Worm (Caenorhabditis elegans) whole organism, L1 larva: ENCODE data around the gene Y19D2B.1.
"Not testable (repeated sequence)": the region's sequence is repeated elsewhere in the genome, so short reads cannot be mapped to it uniquely, and the experiment has no call there.

Experiments
- C04F5.9 ChIP-seq: sonication (generic microtip); optimal IDR thresholded peaks from 2 replicates; lab custom pipeline; 2016; ENCODE audit warnings: missing genetic modification characterization, missing compliant biosample characterization
- aha-1 ChIP-seq: fragments of 150-350 bp; optimal IDR thresholded peaks from 2 replicates; lab custom pipeline; 2014; ENCODE audit warnings: missing biosample characterization, missing genetic modification characterization
- alr-1 ChIP-seq: fragments of 200-800 bp; sonication (Bioruptor generic); optimal IDR thresholded peaks from 2 replicates; lab custom pipeline; 2018; ENCODE audit warnings: borderline replicate concordance, mild to moderate bottlenecking, missing genetic modification characterization, missing compliant biosample characterization
- aly-2 ChIP-seq: fragments of 150-350 bp; optimal IDR thresholded peaks from 2 replicates; lab custom pipeline; 2014; ENCODE audit warnings: missing biosample characterization, missing genetic modification characterization
- blmp-1 ChIP-seq: fragments of 150-350 bp; optimal IDR thresholded peaks from 2 replicates; lab custom pipeline; 2014; ENCODE audit warnings: missing biosample characterization, missing genetic modification characterization
- ceh-82 ChIP-seq, 3 experiments: fragments of 150-350 bp in 1 of 3; sonication (generic microtip) in 2 of 3; optimal IDR thresholded peaks; 2 replicates each; lab custom pipeline; 2014 to 2017; ENCODE audit warnings: missing biosample characterization in 3 of 3, missing genetic modification characterization in 3 of 3
- ceh-88 ChIP-seq: fragments of 200-800 bp; sonication (Bioruptor generic); IDR thresholded peaks from 2 replicates; pipeline ENCODE4 v1.3.6; 2022; ENCODE audit warnings: missing genetic modification characterization, missing compliant biosample characterization
- ces-1 ChIP-seq: fragments of 150-350 bp; optimal IDR thresholded peaks from 2 replicates; lab custom pipeline; 2014; ENCODE audit warnings: missing biosample characterization, missing genetic modification reagents, missing genetic modification characterization
- dpl-1 ChIP-seq, 3 experiments: fragments of 150-350 bp in 2 of 3; sonication (generic microtip) in 1 of 3; optimal IDR thresholded peaks; 2 replicates each; lab custom pipeline; 2014 to 2017; ENCODE audit warnings: missing biosample characterization in 3 of 3, missing genetic modification characterization in 3 of 3, missing genetic modification reagents in 3 of 3
- efl-3 ChIP-seq: fragments of 200-800 bp; sonication (Bioruptor generic); optimal IDR thresholded peaks from 2 replicates; lab custom pipeline; 2018; ENCODE audit warnings: mild to moderate bottlenecking, missing genetic modification characterization, missing compliant biosample characterization
- egl-13 ChIP-seq: sonication (generic microtip); optimal IDR thresholded peaks from 2 replicates; lab custom pipeline; 2016; ENCODE audit warnings: missing genotype, missing genetic modification reagents, missing genetic modification characterization, missing compliant biosample characterization
- elt-2 ChIP-seq: sonication (generic microtip); optimal IDR thresholded peaks from 2 replicates; lab custom pipeline; 2016; ENCODE audit warnings: missing genetic modification characterization, mild to moderate bottlenecking, inconsistent platforms, missing compliant biosample characterization, missing genetic modification reagents
- elt-3 ChIP-seq, 6 experiments: fragments of 150-350 bp in 1 of 6; sonication (generic microtip); optimal IDR thresholded peaks; 2 replicates each; lab custom pipeline; 2017 to 2018; ENCODE audit warnings: missing biosample characterization in 6 of 6, missing genetic modification characterization in 6 of 6, inconsistent platforms in 1 of 6
- fkh-4 ChIP-seq: sonication (generic microtip); optimal IDR thresholded peaks from 2 replicates; lab custom pipeline; 2016; ENCODE audit warnings: missing compliant biosample characterization, missing genetic modification characterization, borderline replicate concordance
- fos-1 ChIP-seq: fragments of 150-350 bp; optimal IDR thresholded peaks from 2 replicates; lab custom pipeline; 2014; ENCODE audit warnings: missing biosample characterization, missing genetic modification characterization
- hpl-2 ChIP-seq: fragments of 150-350 bp; optimal IDR thresholded peaks from 2 replicates; lab custom pipeline; 2014; ENCODE audit warnings: missing biosample characterization, missing genetic modification reagents, missing genetic modification characterization
- jun-1 ChIP-seq: fragments of 150-350 bp; optimal IDR thresholded peaks from 2 replicates; lab custom pipeline; 2014; ENCODE audit warnings: missing biosample characterization, missing genetic modification reagents, missing genetic modification characterization
- lin-14 ChIP-seq: fragments of 200-800 bp; sonication (Bioruptor generic); optimal IDR thresholded peaks from 2 replicates; lab custom pipeline; 2018; ENCODE audit warnings: mild to moderate bottlenecking, missing genetic modification characterization, moderate library complexity, missing compliant biosample characterization
- lin-39 ChIP-seq: fragments of 150-350 bp; optimal IDR thresholded peaks from 2 replicates; lab custom pipeline; 2014; ENCODE audit warnings: missing biosample characterization, missing genetic modification reagents, missing genetic modification characterization
- mef-2 ChIP-seq: fragments of 150-350 bp; optimal IDR thresholded peaks from 2 replicates; lab custom pipeline; 2014; ENCODE audit warnings: missing biosample characterization, missing genetic modification characterization
- mep-1 ChIP-seq: fragments of 150-350 bp; optimal IDR thresholded peaks from 2 replicates; lab custom pipeline; 2014; ENCODE audit warnings: missing biosample characterization, missing genetic modification characterization
- nhr-19 ChIP-seq: fragments of 200-800 bp; sonication (Bioruptor generic); conservative IDR thresholded peaks from 2 replicates; pipeline ENCODE4 v1.3.6; 2022; ENCODE audit warnings: missing genetic modification characterization, missing compliant biosample characterization
- nhr-28 ChIP-seq: fragments of 150-350 bp; optimal IDR thresholded peaks from 2 replicates; lab custom pipeline; 2014; ENCODE audit warnings: missing biosample characterization, missing genetic modification characterization
- pqm-1 ChIP-seq: sonication (generic microtip); optimal IDR thresholded peaks from 3 replicates; lab custom pipeline; 2017; ENCODE audit warnings: missing biosample characterization, missing genetic modification characterization
- skn-1 ChIP-seq: fragments of 150-350 bp; optimal IDR thresholded peaks from 2 replicates; lab custom pipeline; 2014; ENCODE audit warnings: missing biosample characterization, missing genetic modification characterization
- snu-23 ChIP-seq: sonication (generic microtip); optimal IDR thresholded peaks from 2 replicates; lab custom pipeline; 2016; ENCODE audit warnings: missing genetic modification characterization, missing compliant biosample characterization
- sptf-1 ChIP-seq: fragments of 150-350 bp; optimal IDR thresholded peaks from 2 replicates; lab custom pipeline; 2014; ENCODE audit warnings: missing biosample characterization, missing genetic modification characterization
- sup-37 ChIP-seq: fragments of 200-800 bp; sonication (Bioruptor generic); optimal IDR thresholded peaks from 2 replicates; lab custom pipeline; 2018; ENCODE audit warnings: mild to moderate bottlenecking, missing genetic modification characterization, missing compliant biosample characterization
- swsn-7 ChIP-seq: sonication (generic microtip); optimal IDR thresholded peaks from 2 replicates; lab custom pipeline; 2016; ENCODE audit warnings: missing genetic modification characterization, missing compliant biosample characterization
- unc-30 ChIP-seq: sonication (generic microtip); optimal IDR thresholded peaks from 2 replicates; lab custom pipeline; 2017; ENCODE audit warnings: missing biosample characterization, missing genetic modification characterization
- unc-62 ChIP-seq: fragments of 150-350 bp; optimal IDR thresholded peaks from 2 replicates; lab custom pipeline; 2014; ENCODE audit warnings: missing biosample characterization, missing genetic modification reagents, missing genetic modification characterization
- unc-98 ChIP-seq: fragments of 200-800 bp; sonication (Bioruptor generic); IDR thresholded peaks from 2 replicates; pipeline ENCODE4 v1.3.6; 2022; ENCODE audit warnings: missing genetic modification characterization, missing compliant biosample characterization
- xbp-1 ChIP-seq: sonication (generic microtip); optimal IDR thresholded peaks from 2 replicates; lab custom pipeline; 2016; ENCODE audit warnings: missing genetic modification characterization, missing compliant biosample characterization
- zag-1 ChIP-seq: fragments of 150-350 bp; optimal IDR thresholded peaks from 2 replicates; lab custom pipeline; 2014; ENCODE audit warnings: missing biosample characterization, missing genetic modification characterization
- zip-4 ChIP-seq: fragments of 200-800 bp; sonication (Bioruptor generic); optimal IDR thresholded peaks from 2 replicates; lab custom pipeline; 2018; ENCODE audit warnings: mild to moderate bottlenecking, missing genetic modification characterization, moderate library complexity, missing compliant biosample characterization

Gene Y19D2B.1

DNA sequence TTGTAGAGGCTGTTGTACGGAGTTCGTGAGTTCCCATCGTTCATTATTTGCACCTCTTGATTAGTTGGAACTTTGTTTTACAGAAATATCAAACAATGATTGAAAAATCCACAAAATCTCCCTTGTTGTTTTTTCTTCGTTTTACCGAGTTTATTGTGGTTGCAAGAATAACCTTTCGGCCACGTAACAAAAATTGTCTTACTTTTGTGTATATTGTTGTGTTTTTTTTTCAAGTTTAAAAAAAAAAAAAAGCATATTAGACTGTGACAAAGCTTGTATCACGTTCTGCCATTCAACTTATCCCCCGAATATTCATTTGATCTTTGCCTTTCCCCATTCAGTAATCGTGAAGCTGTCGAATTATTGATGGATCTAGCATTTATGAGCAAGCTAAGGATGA is 5.6 kb downstream of the Y19D2B.1 start, which contains the start of gene F44F4.10:
F44F4.10 (minus strand) TSS at position 101 of the 400 bp plus-strand sequence.
- TF ChIP-seq unc-30 = no peak
- no peak for TF ChIP-seq pqm-1 (tag; lab: Kevin White, UChicago)
- TF ChIP-seq unc-98 = no peak
- no peak for TF ChIP-seq dpl-1 (GFP tag; optimal IDR thresholded peaks at IDR 0.05; lab: Kevin White, UChicago)
- TF ChIP-seq sup-37 = no peak
- no peak for TF ChIP-seq ceh-82 (tag; optimal IDR thresholded peaks at IDR 0.05; lab: Kevin White, UChicago)
- TF ChIP-seq, all 84 proteins: peak for 0

DNA sequence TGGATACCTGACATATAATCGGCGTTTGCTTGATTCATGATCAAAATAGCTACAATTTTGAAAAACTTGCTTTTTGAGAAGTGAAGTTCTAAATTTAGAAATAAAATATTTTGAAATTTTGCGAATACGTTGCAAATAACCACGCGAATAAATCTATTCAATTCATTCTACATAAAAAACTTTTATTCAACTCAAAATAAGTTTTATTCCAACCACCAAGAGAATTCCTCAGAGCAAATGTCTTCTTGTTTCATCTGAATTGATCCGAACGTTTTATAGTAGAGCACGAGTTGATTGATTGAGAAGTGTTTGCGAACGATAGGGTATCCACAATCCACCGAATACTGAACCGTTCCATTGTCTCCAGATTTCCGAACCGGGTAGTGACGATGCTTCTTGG is 7.0 kb downstream of the Y19D2B.1 start, which contains the start of gene F44F4.9:
F44F4.9 (minus strand) TSS at position 101 of the 400 bp plus-strand sequence.
- no peak for TF ChIP-seq aly-2

DNA sequence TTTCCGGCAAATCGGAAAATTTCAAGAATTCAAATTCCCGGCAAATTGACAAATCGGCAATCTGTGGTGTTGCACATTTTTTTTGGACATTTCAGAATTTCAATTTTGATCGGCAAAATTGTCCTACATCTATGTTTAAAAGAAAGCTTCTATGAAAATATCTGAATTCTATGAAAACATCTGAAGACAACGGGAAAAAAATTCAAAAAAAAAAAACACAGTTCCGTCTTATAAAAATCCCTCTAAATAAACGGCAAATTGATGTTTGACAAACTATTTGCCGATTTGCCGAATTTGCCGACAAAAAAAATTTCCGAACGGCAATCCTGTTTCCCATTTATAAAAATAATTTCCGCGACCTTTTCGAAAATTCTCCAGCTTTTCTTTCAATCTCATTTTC is 8.4 kb downstream of the Y19D2B.1 start, which contains the start of gene F44F4.15:
F44F4.15 (plus strand) TSS at position 301 of the 400 bp plus-strand sequence.
- no peak for TF ChIP-seq nhr-19
- no peak for TF ChIP-seq fos-1
- no peak for TF ChIP-seq zip-4
- no peak for TF ChIP-seq mep-1 (tag; lab: Kevin White, UChicago)
- no peak for TF ChIP-seq skn-1 (tag; lab: Kevin White, UChicago)
- no peak for TF ChIP-seq swsn-7 (tag; lab: Kevin White, UChicago)
- TF ChIP-seq fkh-4 = no peak
- TF ChIP-seq snu-23 (GFP tag; lab: Kevin White, UChicago) = no peak
- TF ChIP-seq xbp-1 (tag; lab: Kevin White, UChicago) = no peak
- no peak for TF ChIP-seq nhr-28 (tag; lab: Kevin White, UChicago)
- TF ChIP-seq zag-1 = no peak
- TF ChIP-seq aha-1 (tag; lab: Kevin White, UChicago) = no peak
- no peak for TF ChIP-seq C04F5.9 (tag; lab: Kevin White, UChicago)
- no peak for TF ChIP-seq lin-14 (GFP tag; lab: Kevin White, UChicago)

DNA sequence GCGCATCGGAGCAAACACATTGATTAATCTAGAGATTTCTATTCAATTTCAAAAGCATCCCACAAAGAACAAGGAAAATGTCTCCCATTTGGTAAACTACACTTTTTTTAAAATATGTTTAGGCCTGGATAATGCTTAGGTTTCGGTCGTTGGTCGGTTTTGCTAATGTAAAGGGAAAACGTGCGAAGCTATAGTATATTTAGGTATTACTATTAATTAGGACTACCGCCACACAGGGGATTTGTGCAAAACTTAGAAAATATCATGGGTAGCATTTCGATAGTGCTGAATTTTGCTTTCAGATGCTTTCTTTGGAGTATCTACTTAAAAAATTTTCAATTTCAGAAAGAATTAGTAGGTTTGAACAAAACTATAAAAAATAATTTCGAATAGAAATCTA is 9.8 kb downstream of the Y19D2B.1 start:
- TF ChIP-seq efl-3 (GFP tag; lab: Kevin White, UChicago) = no peak
- TF ChIP-seq, all 84 proteins: peak for 0

DNA sequence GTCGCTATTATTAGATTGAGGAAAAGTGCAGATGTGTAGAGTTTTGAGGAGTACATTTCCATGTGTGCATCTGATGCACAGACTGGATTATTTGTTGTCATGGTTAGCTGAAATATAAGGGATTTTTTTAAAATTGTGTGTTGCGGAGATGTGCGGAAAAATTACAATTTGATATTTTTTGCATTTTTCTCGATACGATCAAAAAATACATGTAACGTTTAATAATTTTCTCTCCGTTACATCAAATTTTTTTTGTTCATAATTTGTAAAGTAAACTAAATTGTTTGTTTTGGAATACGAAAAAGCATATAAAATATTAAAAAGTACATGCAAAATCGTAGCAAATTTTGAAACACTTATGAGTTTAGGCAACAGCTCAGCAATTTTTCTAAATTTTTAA is 12.6 kb downstream of the Y19D2B.1 start, which contains the start of gene sra-11:
sra-11 (minus strand) TSS at position 101 of the 400 bp plus-strand sequence.
- TF ChIP-seq elt-2 (tag; lab: Kevin White, UChicago) = no peak
- TF ChIP-seq sptf-1 (tag; lab: Kevin White, UChicago) = no peak
- no peak for TF ChIP-seq alr-1 (tag; lab: Kevin White, UChicago)
- no peak for TF ChIP-seq fkh-4
- TF ChIP-seq mef-2 (tag; lab: Kevin White, UChicago) = no peak
- no peak for TF ChIP-seq hpl-2 (GFP tag; lab: Kevin White, UChicago)
- no peak for TF ChIP-seq unc-62 (GFP tag; lab: Kevin White, UChicago)
- TF ChIP-seq ceh-88 (GFP tag; lab: Robert Waterston, UW) = no peak
- TF ChIP-seq blmp-1 = no peak
- TF ChIP-seq C04F5.9 (tag; lab: Kevin White, UChicago) = no peak
- TF ChIP-seq lin-39 (tag; lab: Kevin White, UChicago) = no peak
- TF ChIP-seq xbp-1 (tag; lab: Kevin White, UChicago) = no peak
- no peak for TF ChIP-seq egl-13
- TF ChIP-seq jun-1 = no peak
- no peak for TF ChIP-seq unc-30
- TF ChIP-seq, all 84 proteins: peak for 0

DNA sequence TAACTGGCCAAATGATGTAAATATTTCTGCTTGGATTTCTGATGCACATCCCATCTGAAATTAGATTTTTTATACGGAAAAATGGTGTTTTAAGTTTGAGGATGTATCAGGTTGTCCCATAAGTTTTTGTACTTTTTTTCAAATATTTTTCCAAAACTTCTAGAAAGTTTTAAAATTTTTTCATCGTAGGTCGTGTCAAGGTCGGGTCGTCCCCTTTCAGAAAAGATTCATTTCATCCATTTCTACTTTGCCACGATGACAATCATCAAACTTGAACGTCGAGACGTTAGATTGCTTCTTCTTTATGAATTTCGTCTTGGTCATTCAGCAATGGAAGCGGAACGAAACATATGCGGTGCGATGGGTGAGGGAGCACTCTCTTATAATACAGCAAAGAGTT is 18.4 kb downstream of the Y19D2B.1 start, which contains the start of gene sra-12:
sra-12 (minus strand) TSS at position 101 of the 400 bp plus-strand sequence.
- TF ChIP-seq alr-1 (tag; lab: Kevin White, UChicago); elt-3 (tag; optimal IDR thresholded peaks at IDR 0.05; lab: Kevin White, UChicago); ces-1 (GFP tag; lab: Kevin White, UChicago): not testable (repeated sequence)
